Worm (Caenorhabditis elegans) whole organism, early embryonic: Measurements from ENCODE around the gene str-33.

Experiments used
- F13C5.2 ChIP-seq: sonication (generic microtip); optimal IDR thresholded peaks from 2 replicates; lab custom pipeline; 2017; ENCODE audit warnings: mild to moderate bottlenecking, missing genetic modification characterization, inconsistent platforms, missing compliant biosample characterization
- aly-1 ChIP-seq: sonication (generic microtip); optimal IDR thresholded peaks from 2 replicates; lab custom pipeline; 2016; ENCODE audit warnings: missing genetic modification characterization, missing compliant biosample characterization
- ama-1 ChIP-seq: fragments of 150-350 bp; optimal IDR thresholded peaks from 2 replicates; lab custom pipeline; 2014
- flt-1 ChIP-seq: fragments of 200-800 bp; sonication (Bioruptor generic); IDR thresholded peaks from 2 replicates; pipeline ENCODE4 v1.3.6; 2022; ENCODE audit warnings: missing genetic modification characterization, missing compliant biosample characterization
- pes-1 ChIP-seq: fragments of 200-800 bp; sonication (Bioruptor generic); IDR thresholded peaks from 2 replicates; pipeline ENCODE4 v1.3.6; 2022; ENCODE audit warnings: missing genetic modification reagents, missing genetic modification characterization, missing compliant biosample characterization
- tbx-11 ChIP-seq: fragments of 200-800 bp; sonication (Bioruptor generic); IDR thresholded peaks from 2 replicates; pipeline ENCODE4 v1.3.6; 2022; ENCODE audit warnings: missing genetic modification characterization, missing compliant biosample characterization

DNA sequence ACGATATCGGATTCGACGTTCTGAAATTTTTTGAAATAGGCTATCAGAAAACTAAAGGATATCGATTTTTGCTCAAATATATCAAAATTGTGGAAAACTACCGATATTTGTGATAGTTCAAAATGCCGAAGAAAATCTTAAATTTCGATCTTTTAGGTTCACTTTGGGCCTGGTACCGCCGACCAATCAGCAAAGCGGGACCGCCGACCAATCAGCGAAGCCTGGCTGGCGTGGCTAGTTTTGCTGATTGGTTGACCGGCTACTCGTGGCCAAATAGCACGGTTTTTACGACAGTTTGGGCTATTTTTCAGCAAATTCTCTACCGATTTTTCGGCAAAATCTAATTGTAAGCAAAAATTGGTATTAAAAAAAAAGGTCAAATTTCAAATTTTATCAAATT, 18.1 kb upstream of the str-33 start:
- TF ChIP-seq flt-1 (GFP tag; lab: Robert Waterston, UW) (no peak), aly-1 (tag; lab: Kevin White, UChicago) (no peak), pes-1 (GFP tag; lab: Robert Waterston, UW) (no peak), F13C5.2 (tag; lab: Kevin White, UChicago) (no peak), ama-1 (lab: Kevin White, UChicago) (no peak), tbx-11 (no peak)
